Worm (Caenorhabditis elegans) whole organism, L4 larva: ENCODE results near the gene C17C3.11.

Source experiments
- D1046.2 ChIP-seq: fragments of 200-800 bp; sonication (Bioruptor generic); IDR thresholded peaks from 2 replicates; pipeline ENCODE4 v1.3.6; 2022; ENCODE audit warnings: missing genetic modification characterization, missing compliant biosample characterization
- F10B5.3 ChIP-seq: sonication (generic microtip); optimal IDR thresholded peaks from 2 replicates; lab custom pipeline; 2016; ENCODE audit warnings: mild to moderate bottlenecking, missing genetic modification characterization, missing compliant biosample characterization
- F44E2.7 ChIP-seq: fragments of 200-800 bp; sonication (Bioruptor generic); IDR thresholded peaks from 2 replicates; pipeline ENCODE4 v2.1.2; 2022; ENCODE audit warnings: missing genetic modification characterization, missing compliant biosample characterization
- F49E8.2 ChIP-seq: sonication (generic microtip); optimal IDR thresholded peaks from 2 replicates; lab custom pipeline; 2016; ENCODE audit warnings: missing compliant biosample characterization, mild to moderate bottlenecking, missing genetic modification characterization, borderline replicate concordance
- Y75B8A.6 ChIP-seq: fragments of 200-800 bp; sonication (Bioruptor generic); IDR thresholded peaks from 2 replicates; pipeline ENCODE4 v1.3.6; 2022; ENCODE audit warnings: missing genetic modification reagents, missing genetic modification characterization, missing compliant biosample characterization
- ZK546.5 ChIP-seq, 2 experiments: sonication (generic microtip); optimal IDR thresholded peaks; 2 replicates each; lab custom pipeline; 2017; ENCODE audit warnings: missing biosample characterization in 2 of 2, missing genetic modification characterization in 2 of 2
- aha-1 ChIP-seq: fragments of 150-350 bp; peaks from one replicate; lab custom pipeline; 2014; ENCODE audit warnings: missing biosample characterization, missing genetic modification characterization
- aly-2 ChIP-seq: sonication (generic microtip); optimal IDR thresholded peaks from 2 replicates; lab custom pipeline; 2018; ENCODE audit warnings: missing biosample characterization, missing genetic modification characterization
- ama-1 ChIP-seq: fragments of 150-350 bp; optimal IDR thresholded peaks from 2 replicates; lab custom pipeline; 2014; ENCODE audit warnings: inconsistent platforms, mixed read lengths
- arid-1 ChIP-seq: fragments of 200-800 bp; sonication (Bioruptor generic); conservative IDR thresholded peaks from 2 replicates; pipeline ENCODE4 v1.3.6; 2022; ENCODE audit warnings: missing genetic modification reagents, missing genetic modification characterization, missing compliant biosample characterization
- ceh-44 ChIP-seq: fragments of 200-800 bp; sonication (Bioruptor generic); IDR thresholded peaks from 2 replicates; pipeline ENCODE4 v1.3.6; 2022; ENCODE audit warnings: missing genetic modification reagents, missing genetic modification characterization, missing compliant biosample characterization
- ceh-82 ChIP-seq: sonication (generic microtip); optimal IDR thresholded peaks from 2 replicates; lab custom pipeline; 2017; ENCODE audit warnings: missing biosample characterization, missing genetic modification characterization
- cey-2 ChIP-seq: sonication (generic microtip); optimal IDR thresholded peaks from 3 replicates; lab custom pipeline; 2017; ENCODE audit warnings: missing genetic modification characterization, mild to moderate bottlenecking, missing compliant biosample characterization, antibody characterized with exemption, borderline replicate concordance; ENCODE audit not compliant: insufficient read depth
- ctbp-1 ChIP-seq: fragments of 200-800 bp; sonication (Bioruptor generic); IDR thresholded peaks from 2 replicates; pipeline ENCODE4 v1.3.6; 2022; ENCODE audit warnings: missing genetic modification reagents, missing genetic modification characterization, missing compliant biosample characterization
- daf-12 ChIP-seq: fragments of 150-350 bp; optimal IDR thresholded peaks from 2 replicates; lab custom pipeline; 2014; ENCODE audit warnings: missing biosample characterization, missing genetic modification reagents, missing genetic modification characterization
- dmd-6 ChIP-seq: fragments of 200-800 bp; sonication (Bioruptor generic); IDR thresholded peaks from 2 replicates; pipeline ENCODE4 v1.3.6; 2022; ENCODE audit warnings: missing genetic modification reagents, missing genetic modification characterization, missing compliant biosample characterization
- dmd-9 ChIP-seq: fragments of 200-800 bp; sonication (Bioruptor generic); IDR thresholded peaks from 2 replicates; pipeline ENCODE4 v1.3.6; 2022; ENCODE audit warnings: missing genetic modification reagents, missing genetic modification characterization, missing compliant biosample characterization
- dpl-1 ChIP-seq: fragments of 150-350 bp; optimal IDR thresholded peaks from 2 replicates; lab custom pipeline; 2014; ENCODE audit warnings: missing biosample characterization, missing genetic modification reagents, missing genetic modification characterization
- duxl-1 ChIP-seq: sonication (generic microtip); optimal IDR thresholded peaks from 2 replicates; lab custom pipeline; 2016; ENCODE audit warnings: mild to moderate bottlenecking, missing genetic modification characterization, moderate library complexity, missing compliant biosample characterization; ENCODE audit not compliant: poor library complexity
- dve-1 ChIP-seq: sonication (generic microtip); optimal IDR thresholded peaks from 2 replicates; lab custom pipeline; 2017; ENCODE audit warnings: antibody characterized with exemption, mild to moderate bottlenecking, missing genetic modification characterization, missing compliant biosample characterization; ENCODE audit not compliant: insufficient read depth
- fkh-10 ChIP-seq: fragments of 150-350 bp; optimal IDR thresholded peaks from 2 replicates; lab custom pipeline; 2014; ENCODE audit warnings: missing biosample characterization, missing genetic modification reagents, missing genetic modification characterization
- gei-8 ChIP-seq: fragments of 200-800 bp; sonication (Bioruptor generic); optimal IDR thresholded peaks from 2 replicates; lab custom pipeline; 2018; ENCODE audit warnings: mild to moderate bottlenecking, missing genetic modification characterization, missing compliant biosample characterization
- hmg-1.1 ChIP-seq: fragments of 200-800 bp; sonication (Bioruptor generic); IDR thresholded peaks from 2 replicates; pipeline ENCODE4 v1.3.6; 2022; ENCODE audit warnings: missing genetic modification reagents, missing genetic modification characterization, missing compliant biosample characterization
- lin-13 ChIP-seq: fragments of 150-350 bp; optimal IDR thresholded peaks from 2 replicates; lab custom pipeline; 2014; ENCODE audit warnings: missing biosample characterization, missing genetic modification reagents, missing genetic modification characterization
- lin-15B ChIP-seq: fragments of 150-350 bp; sonication (generic microtip); optimal IDR thresholded peaks from 3 replicates; lab custom pipeline; 2014; ENCODE audit warnings: missing biosample characterization, missing genetic modification characterization
- lin-38 ChIP-seq: fragments of 200-800 bp; sonication (Bioruptor generic); IDR thresholded peaks from 2 replicates; pipeline ENCODE4 v1.3.6; 2022; ENCODE audit warnings: missing genetic modification reagents, missing genetic modification characterization, missing compliant biosample characterization
- lin-39 ChIP-seq: fragments of 150-350 bp; optimal IDR thresholded peaks from 2 replicates; lab custom pipeline; 2014; ENCODE audit warnings: missing biosample characterization, missing genetic modification reagents, missing genetic modification characterization
- lsy-2 ChIP-seq, 2 experiments: fragments of 150-350 bp in 1 of 2; sonication (generic microtip) in 1 of 2; optimal IDR thresholded peaks; 2 replicates each; lab custom pipeline; 2014 to 2017; ENCODE audit warnings: missing biosample characterization in 2 of 2, missing genetic modification characterization in 2 of 2
- madf-5 ChIP-seq, 2 experiments: fragments of 200-800 bp; sonication (Bioruptor generic); IDR thresholded peaks; 2 replicates each; pipeline ENCODE4 v1.3.6; 2022; ENCODE audit warnings: missing compliant biosample characterization in 2 of 2, missing genetic modification characterization in 2 of 2
- madf-9 ChIP-seq: fragments of 200-800 bp; sonication (Bioruptor generic); conservative IDR thresholded peaks from 2 replicates; pipeline ENCODE4 v1.3.6; 2022; ENCODE audit warnings: missing genetic modification reagents, missing genetic modification characterization, missing compliant biosample characterization
- mdt-29 ChIP-seq: fragments of 200-800 bp; sonication (Bioruptor generic); IDR thresholded peaks from 2 replicates; pipeline ENCODE4 v1.3.6; 2022; ENCODE audit warnings: missing genetic modification reagents, missing genetic modification characterization, missing compliant biosample characterization
- mes-2 ChIP-seq: sonication (generic microtip); optimal IDR thresholded peaks from 2 replicates; lab custom pipeline; 2016; ENCODE audit warnings: missing genotype, mild to moderate bottlenecking, missing genetic modification characterization, missing compliant biosample characterization; ENCODE audit not compliant: poor library complexity, severe bottlenecking
- mxl-2 ChIP-seq: fragments of 200-800 bp; sonication (Bioruptor generic); conservative IDR thresholded peaks from 2 replicates; pipeline ENCODE4 v1.3.6; 2022; ENCODE audit warnings: missing genetic modification reagents, missing genetic modification characterization, missing compliant biosample characterization
- mxl-3 ChIP-seq: fragments of 200-800 bp; sonication (Bioruptor generic); optimal IDR thresholded peaks from 2 replicates; lab custom pipeline; 2018; ENCODE audit warnings: mild to moderate bottlenecking, missing genetic modification characterization, missing compliant biosample characterization
- nhr-10 ChIP-seq: fragments of 150-350 bp; optimal IDR thresholded peaks from 2 replicates; lab custom pipeline; 2014; ENCODE audit warnings: missing biosample characterization, missing genetic modification characterization
- nhr-102 ChIP-seq: sonication (generic microtip); optimal IDR thresholded peaks from 2 replicates; lab custom pipeline; 2016; ENCODE audit warnings: mild to moderate bottlenecking, missing genetic modification characterization, moderate library complexity, missing compliant biosample characterization
- nhr-41 ChIP-seq: fragments of 200-800 bp; sonication (Bioruptor generic); IDR thresholded peaks from 2 replicates; pipeline ENCODE4 v1.3.6; 2022; ENCODE audit warnings: missing genetic modification reagents, missing genetic modification characterization, missing compliant biosample characterization
- nhr-42 ChIP-seq: fragments of 200-800 bp; sonication (Bioruptor generic); IDR thresholded peaks from 2 replicates; pipeline ENCODE4 v1.3.6; 2022; ENCODE audit warnings: missing genetic modification characterization, missing compliant biosample characterization
- nhr-48 ChIP-seq: sonication (generic microtip); optimal IDR thresholded peaks from 2 replicates; lab custom pipeline; 2016; ENCODE audit warnings: mild to moderate bottlenecking, missing genetic modification characterization, missing compliant biosample characterization
- nhr-6 ChIP-seq: fragments of 150-350 bp; optimal IDR thresholded peaks from 2 replicates; lab custom pipeline; 2014; ENCODE audit warnings: missing biosample characterization, missing genetic modification characterization
- nhr-76 ChIP-seq: fragments of 150-350 bp; optimal IDR thresholded peaks from 2 replicates; lab custom pipeline; 2014; ENCODE audit warnings: missing biosample characterization, missing genetic modification characterization
- sdz-12 ChIP-seq: fragments of 200-800 bp; sonication (Bioruptor generic); optimal IDR thresholded peaks from 2 replicates; lab custom pipeline; 2018; ENCODE audit warnings: mild to moderate bottlenecking, missing genetic modification characterization, missing compliant biosample characterization
- set-16 ChIP-seq: fragments of 200-800 bp; sonication (Bioruptor generic); IDR thresholded peaks from 2 replicates; pipeline ENCODE4 v1.3.6; 2022; ENCODE audit warnings: missing genetic modification reagents, missing genetic modification characterization, missing compliant biosample characterization
- snpc-1.2 ChIP-seq: fragments of 200-800 bp; sonication (Bioruptor generic); IDR thresholded peaks from 2 replicates; pipeline ENCODE4 v1.3.6; 2022; ENCODE audit warnings: missing genetic modification reagents, missing genetic modification characterization, missing compliant biosample characterization
- snpc-4 ChIP-seq: fragments of 150-350 bp; optimal IDR thresholded peaks from 2 replicates; lab custom pipeline; 2014; ENCODE audit warnings: missing biosample characterization, missing genetic modification characterization
- tra-1 ChIP-seq: fragments of 200-800 bp; sonication (Bioruptor generic); IDR thresholded peaks from 2 replicates; pipeline ENCODE4 v1.3.6; 2022; ENCODE audit warnings: missing genetic modification reagents, missing genetic modification characterization, missing compliant biosample characterization
- unc-62 ChIP-seq, 3 experiments: fragments of 150-350 bp in 1 of 3; sonication (generic microtip); optimal IDR thresholded peaks in 2 of 3; peaks in 1 of 3; 1 replicate in 1 of 3; 2 replicates in 2 of 3; lab custom pipeline; 2014 to 2017; ENCODE audit warnings: missing biosample characterization in 3 of 3, missing genetic modification characterization in 3 of 3, missing genetic modification reagents in 3 of 3, missing genotype in 1 of 3
- zag-1 ChIP-seq: fragments of 150-350 bp; optimal IDR thresholded peaks from 2 replicates; lab custom pipeline; 2014; ENCODE audit warnings: missing biosample characterization, missing genetic modification characterization
- zfp-2 ChIP-seq: sonication (generic microtip); optimal IDR thresholded peaks from 2 replicates; lab custom pipeline; 2016; ENCODE audit warnings: mild to moderate bottlenecking, missing genetic modification characterization, missing compliant biosample characterization
- zfp-3 ChIP-seq: fragments of 200-800 bp; sonication (Bioruptor generic); conservative IDR thresholded peaks from 2 replicates; pipeline ENCODE4 v1.3.6; 2022; ENCODE audit warnings: missing genetic modification reagents, missing genetic modification characterization, missing compliant biosample characterization
- ztf-11 ChIP-seq: fragments of 150-350 bp; optimal IDR thresholded peaks from 2 replicates; lab custom pipeline; 2014; ENCODE audit warnings: missing biosample characterization, missing genetic modification characterization

Gene C17C3.11

DNA sequence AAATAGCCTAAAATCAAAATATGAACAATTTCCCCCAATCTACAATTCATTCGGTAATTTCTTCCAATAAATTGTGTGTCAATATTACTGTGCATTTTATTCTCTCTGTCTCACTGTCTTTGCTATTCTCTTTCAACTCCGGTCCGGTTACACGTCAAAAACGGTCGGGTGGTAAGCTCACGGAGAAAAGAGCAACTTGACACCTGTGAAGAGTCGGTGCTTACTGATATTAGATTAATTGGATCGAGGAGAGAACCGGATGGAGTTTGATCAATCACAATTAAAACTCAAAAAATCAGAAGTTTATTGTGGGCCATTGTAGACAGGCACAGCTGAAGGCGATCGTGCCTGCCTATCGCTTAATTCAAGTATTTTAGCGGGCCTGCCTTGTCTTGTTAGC is 37.3 kb downstream of the C17C3.11 start (continued):
- TF ChIP-seq ceh-44 (no peak), arid-1 (GFP tag; lab: Robert Waterston, UW) (no peak), zfp-2 (tag; lab: Kevin White, UChicago) (no peak), zag-1 (no peak), set-16 (no peak), ctbp-1 (GFP tag; lab: Robert Waterston, UW) (0 out of 2 replicates have a peak, but pooled peaks have one; percentile 15), mxl-2 (no peak), hmg-1.1 (no peak), lsy-2 (tag; optimal IDR thresholded peaks at IDR 0.05; lab: Kevin White, UChicago) (peak in 1 of 2 experiments; percentile 30), nhr-76 (tag; lab: Kevin White, UChicago) (no peak), sdz-12 (GFP tag; lab: Kevin White, UChicago) (no peak), dmd-9 (GFP tag; lab: Robert Waterston, UW) (no peak), fkh-10 (GFP tag; lab: Kevin White, UChicago) (no peak), nhr-102 (peak; percentile 64), F10B5.3 (tag; lab: Kevin White, UChicago) (no peak), F44E2.7 (GFP tag; lab: Robert Waterston, UW) (no peak), nhr-10 (tag; lab: Kevin White, UChicago) (no peak), tra-1 (GFP tag; lab: Robert Waterston, UW) (peak; percentile 21; the same call in 1 of the 2 replicates), aha-1 (tag; lab: Kevin White, UChicago) (peak; percentile 56), zfp-3 (peak; percentile 83; the same call in 1 of the 2 replicates), duxl-1 (tag; lab: Kevin White, UChicago) (no peak), daf-12 (tag; lab: Kevin White, UChicago) (no peak), D1046.2 (no peak), F49E8.2 (no peak), lin-13 (no peak), nhr-42 (GFP tag; lab: Robert Waterston, UW) (no peak), dve-1 (peak; percentile 17), lin-15B (no peak), ama-1 (lab: Kevin White, UChicago) (no peak), nhr-6 (tag; lab: Kevin White, UChicago) (no peak), mes-2 (tag; lab: Kevin White, UChicago) (no peak), snpc-4 (tag; lab: Kevin White, UChicago) (no peak), lin-38 (peak; percentile 28), ZK546.5 (tag; optimal IDR thresholded peaks at IDR 0.05; lab: Kevin White, UChicago) (no peak), dmd-6 (peak; percentile 38), madf-5 (GFP tag; IDR thresholded peaks at IDR 0.05; lab: Robert Waterston, UW) (no peak), ztf-11 (tag; lab: Kevin White, UChicago) (no peak), ceh-82 (tag; lab: Kevin White, UChicago) (no peak), snpc-1.2 (GFP tag; lab: Robert Waterston, UW) (no peak), dpl-1 (GFP tag; lab: Kevin White, UChicago) (no peak), madf-9 (GFP tag; lab: Robert Waterston, UW) (no peak), unc-62 (GFP tag; optimal IDR thresholded peaks at IDR 0.05 in 1 of 2; lab: Kevin White, UChicago) (no peak), unc-62 (tag; optimal IDR thresholded peaks at IDR 0.05; lab: Kevin White, UChicago) (no peak), gei-8 (GFP tag; lab: Kevin White, UChicago) (no peak), cey-2 (tag; lab: Kevin White, UChicago) (no peak), lin-39 (no peak), nhr-48 (no peak), mdt-29 (0 out of 2 replicates have a peak, but pooled peaks have one; percentile 7), nhr-41 (GFP tag; lab: Robert Waterston, UW) (no peak), aly-2 (tag; lab: Kevin White, UChicago) (no peak), Y75B8A.6 (GFP tag; lab: Robert Waterston, UW) (0 out of 2 replicates have a peak, but pooled peaks have one; percentile 24), mxl-3 (GFP tag; lab: Kevin White, UChicago) (no peak)
